Fruit fly (Drosophila melanogaster): ENCODE data around the gene aurB.

aurB gene

DNA sequence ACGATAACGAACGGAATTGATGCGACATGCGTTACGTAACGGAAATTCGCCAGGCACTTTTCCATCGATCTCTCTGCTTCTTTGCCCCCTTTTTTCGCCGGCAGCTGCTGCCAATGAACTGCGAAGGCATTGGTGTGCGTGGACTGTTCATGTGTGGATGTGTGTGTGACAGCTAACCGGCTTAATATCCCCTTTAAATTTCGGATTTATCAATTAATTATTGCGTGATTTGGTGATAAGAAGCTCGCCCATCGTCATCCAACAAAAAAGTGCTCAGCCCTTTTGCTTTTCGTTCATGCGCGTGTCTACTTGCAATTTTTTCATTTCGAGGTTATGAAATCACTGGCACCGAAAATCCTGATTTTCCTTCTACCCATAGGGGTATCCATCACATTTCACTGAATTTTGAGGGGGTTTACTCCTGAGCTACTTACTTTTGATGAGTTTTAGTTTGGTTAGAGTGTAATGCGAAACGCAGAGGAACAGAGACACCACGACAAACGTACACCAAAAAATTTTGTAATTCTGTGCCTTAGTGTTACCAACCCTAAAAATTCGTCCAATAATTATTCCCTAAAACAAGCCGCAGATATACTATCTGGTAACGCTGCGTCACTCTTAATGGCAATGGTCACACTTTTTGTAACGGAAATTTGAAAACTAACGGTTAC lies 7.4 kb downstream of the aurB start, which contains the start of gene porin (continued):
- TF ChIP-seq Sry-δ (GFP tag; optimal IDR thresholded peaks at IDR 0.05) (peak; percentile 50), CG17186 (GFP tag; optimal IDR thresholded peaks at IDR 0.05) (peak; percentile 16), CG4424 (GFP tag; optimal IDR thresholded peaks at IDR 0.05) (no peak), tio (GFP tag; optimal IDR thresholded peaks at IDR 0.05) (no peak), dysf (GFP tag; IDR thresholded peaks at IDR 0.05) (no peak), scrt (GFP tag; optimal IDR thresholded peaks at IDR 0.05) (peak; percentile 5), CG18764 (GFP tag; optimal IDR thresholded peaks at IDR 0.05) (no peak), CG34224 (GFP tag; IDR thresholded peaks at IDR 0.05; ENCODE audit: partially characterized antibody) (no peak), pnt (GFP tag; optimal IDR thresholded peaks at IDR 0.05) (no peak), YL-1 (GFP tag; optimal IDR thresholded peaks at IDR 0.05) (peak; percentile 97), CG15601 (tag; optimal IDR thresholded peaks at IDR 0.05) (peak; percentile 25), CG8924 (tag; optimal IDR thresholded peaks at IDR 0.05) (peak; percentile 31), CG3407 (GFP tag; optimal IDR thresholded peaks at IDR 0.05) (no peak), tll (GFP tag; optimal IDR thresholded peaks at IDR 0.05) (no peak), Awh (GFP tag; IDR thresholded peaks at IDR 0.05) (no peak), caup (GFP tag; optimal IDR thresholded peaks at IDR 0.05; ENCODE audit: severe bottlenecking) (no peak), pita (GFP tag; optimal IDR thresholded peaks at IDR 0.05) (no peak), kah (GFP tag; optimal IDR thresholded peaks at IDR 0.05) (no peak), CG10321 (GFP tag; IDR thresholded peaks at IDR 0.05) (no peak), CG18011 (GFP tag; optimal IDR thresholded peaks at IDR 0.05) (no peak), Hr51 (GFP tag; optimal IDR thresholded peaks at IDR 0.05) (no peak), crol (GFP tag; IDR thresholded peaks at IDR 0.05) (no peak), dati (GFP tag; IDR thresholded peaks at IDR 0.05) (no peak), CG6854 (GFP tag; optimal IDR thresholded peaks at IDR 0.05) (peak; percentile 10), CG5953 (GFP tag; IDR thresholded peaks at IDR 0.05) (no peak), sima (GFP tag; optimal IDR thresholded peaks at IDR 0.05) (no peak), CG17612 (GFP tag; IDR thresholded peaks at IDR 0.05) (no peak), E2f1 (GFP tag; IDR thresholded peaks at IDR 0.05) (no peak), CG16779 (GFP tag; IDR thresholded peaks at IDR 0.05) (no peak), ato (GFP tag; IDR thresholded peaks at IDR 0.05; ENCODE audit: partially characterized antibody) (no peak), CG10274 (GFP tag; optimal IDR thresholded peaks at IDR 0.05) (no peak), CG14860 (GFP tag; IDR thresholded peaks at IDR 0.05; ENCODE audit: partially characterized antibody) (no peak), CG32532 (GFP tag; IDR thresholded peaks at IDR 0.05) (no peak), CG3847 (GFP tag; IDR thresholded peaks at IDR 0.05) (peak; percentile 70), CG11456 (GFP tag; IDR thresholded peaks at IDR 0.05) (no peak), CG6765 (GFP tag; optimal IDR thresholded peaks at IDR 0.05) (no peak), CG17385 (GFP tag; optimal IDR thresholded peaks at IDR 0.05) (peak; percentile 77), onecut (GFP tag; IDR thresholded peaks at IDR 0.05) (peak; percentile 61; the same call in 1 of the 2 replicates), nau (GFP tag; optimal IDR thresholded peaks at IDR 0.05) (no peak), jumu (GFP tag; optimal IDR thresholded peaks at IDR 0.05) (no peak), Bgb (GFP tag; IDR thresholded peaks at IDR 0.05; ENCODE audit: partially characterized antibody) (no peak), prd (optimal IDR thresholded peaks at IDR 0.05) (no peak), prd (GFP tag; IDR thresholded peaks at IDR 0.05) (no peak), Med (GFP tag) (peak; percentile 86), Rfx (GFP tag; IDR thresholded peaks at IDR 0.05) (no peak), Dip3 (GFP tag; optimal IDR thresholded peaks at IDR 0.05) (no peak), HLH3B (GFP tag; IDR thresholded peaks at IDR 0.05) (no peak), twi (tag; optimal IDR thresholded peaks at IDR 0.05) (no peak), p53 (GFP tag; optimal IDR thresholded peaks at IDR 0.05) (no peak), CG8765 (GFP tag; IDR thresholded peaks at IDR 0.05) (no peak)
